Fruit fly (Drosophila melanogaster) whole organism, pupa: ENCODE data around the gene LysB.

ENCODE experiments used
- CG10348 ChIP-seq: fragments of 200-800 bp; sonication (Bioruptor generic); IDR thresholded peaks from 2 replicates; pipeline ENCODE4 v1.3.6; 2022; ENCODE audit warnings: missing biosample characterization, missing genetic modification characterization
- CG12605 ChIP-seq: fragments of 200-800 bp; sonication (Bioruptor generic); IDR thresholded peaks from 2 replicates; pipeline ENCODE4 v1.3.6; 2022; ENCODE audit warnings: missing biosample characterization, missing genetic modification characterization
- CG13204 ChIP-seq: fragments of 200-800 bp; sonication (Bioruptor generic); optimal IDR thresholded peaks from 2 replicates; lab custom pipeline; 2018; ENCODE audit warnings: missing biosample characterization, mild to moderate bottlenecking, missing genetic modification characterization, moderate library complexity
- CG14655 ChIP-seq: fragments of 200-800 bp; sonication (Bioruptor generic); optimal IDR thresholded peaks from 3 replicates; lab custom pipeline; 2017; ENCODE audit warnings: mild to moderate bottlenecking, missing biosample characterization, missing genetic modification reagents, missing genetic modification characterization
- CG15710 ChIP-seq: fragments of 200-800 bp; sonication (Bioruptor generic); optimal IDR thresholded peaks from 2 replicates; lab custom pipeline; 2018; ENCODE audit warnings: missing biosample characterization, mild to moderate bottlenecking, missing genetic modification characterization, moderate library complexity
- CG17806 ChIP-seq: fragments of 200-800 bp; sonication (Bioruptor generic); optimal IDR thresholded peaks from 2 replicates; lab custom pipeline; 2018; ENCODE audit warnings: missing biosample characterization, mild to moderate bottlenecking, missing genetic modification characterization, moderate library complexity
- CG32121 ChIP-seq: fragments of 200-800 bp; sonication (Bioruptor generic); IDR thresholded peaks from 2 replicates; pipeline ENCODE4 v1.3.6; 2022; ENCODE audit warnings: missing biosample characterization, missing genetic modification characterization
- CG34367 ChIP-seq: fragments of 200-800 bp; sonication (Bioruptor generic); optimal IDR thresholded peaks from 2 replicates; lab custom pipeline; 2018; ENCODE audit warnings: missing biosample characterization, mild to moderate bottlenecking, missing genetic modification characterization
- CG4496 ChIP-seq: fragments of 200-800 bp; sonication (Bioruptor generic); IDR thresholded peaks from 3 replicates; pipeline ENCODE4 v1.3.6; 2022; ENCODE audit warnings: missing biosample characterization, missing genetic modification characterization
- CG8159 ChIP-seq: fragments of 200-800 bp; sonication (Bioruptor generic); optimal IDR thresholded peaks from 3 replicates; lab custom pipeline; 2018; ENCODE audit warnings: missing biosample characterization, mild to moderate bottlenecking, missing genetic modification characterization, moderate library complexity
- CG8301 ChIP-seq: fragments of 200-800 bp; sonication (Bioruptor generic); optimal IDR thresholded peaks from 2 replicates; lab custom pipeline; 2018; ENCODE audit warnings: missing biosample characterization, mild to moderate bottlenecking, missing genetic modification characterization
- CG9948 ChIP-seq: fragments of 200-800 bp; sonication (Bioruptor generic); optimal IDR thresholded peaks from 2 replicates; lab custom pipeline; 2018; ENCODE audit warnings: missing biosample characterization, mild to moderate bottlenecking, missing genetic modification characterization, moderate library complexity
- D1 ChIP-seq: fragments of 200-800 bp; sonication (Bioruptor generic); optimal IDR thresholded peaks from 2 replicates; lab custom pipeline; 2018; ENCODE audit warnings: missing biosample characterization, mild to moderate bottlenecking, missing genetic modification characterization, moderate library complexity
- EcR ChIP-seq: fragments of 200-800 bp; sonication (Bioruptor generic); optimal IDR thresholded peaks from 3 replicates; lab custom pipeline; 2019; ENCODE audit warnings: missing biosample characterization, missing genetic modification characterization, mild to moderate bottlenecking, moderate library complexity, missing genetic modification reagents
- Ets98B ChIP-seq: fragments of 200-800 bp; sonication (Bioruptor generic); IDR thresholded peaks from 2 replicates; pipeline ENCODE4 v1.3.6; 2022; ENCODE audit warnings: missing biosample characterization, missing genetic modification characterization
- Pif1A ChIP-seq: fragments of 200-800 bp; sonication (Bioruptor generic); optimal IDR thresholded peaks from 3 replicates; lab custom pipeline; 2016; ENCODE audit warnings: missing biosample characterization, missing genetic modification characterization
- Pif1B ChIP-seq: fragments of 200-800 bp; sonication (Bioruptor generic); optimal IDR thresholded peaks from 3 replicates; lab custom pipeline; 2016; ENCODE audit warnings: missing biosample characterization, missing genetic modification characterization
- Snoo ChIP-seq: fragments of 200-800 bp; sonication (Bioruptor generic); optimal IDR thresholded peaks from 3 replicates; lab custom pipeline; 2017; ENCODE audit warnings: missing biosample characterization, mild to moderate bottlenecking, missing genetic modification characterization, inconsistent platforms
- fd96Ca ChIP-seq: fragments of 200-800 bp; sonication (Bioruptor generic); IDR thresholded peaks from 3 replicates; pipeline ENCODE4 v1.3.6; 2022; ENCODE audit warnings: missing biosample characterization, missing genetic modification characterization
- gl ChIP-seq: fragments of 200-800 bp; sonication (Bioruptor generic); optimal IDR thresholded peaks from 2 replicates; lab custom pipeline; 2018; ENCODE audit warnings: missing biosample characterization, mild to moderate bottlenecking, missing genetic modification characterization
- rn ChIP-seq: fragments of 200-800 bp; sonication (Bioruptor generic); IDR thresholded peaks from 2 replicates; pipeline ENCODE4 v1.3.6; 2022; ENCODE audit warnings: missing biosample characterization, missing genetic modification characterization

The LysB gene

dm6 chr3L:1250396-1250795 lies 43.2 kb downstream of the LysB start, which contains the start of gene Bfc:
TSS of gene Bfc (plus strand) at chr3L:1250696.
- TF ChIP-seq CG12605 (GFP tag; lab: Robert Waterston, UW), result no peak
- TF ChIP-seq CG10348, result no peak
- TF ChIP-seq CG8301 (tag; lab: Kevin White, UChicago), result no peak
- TF ChIP-seq rn, result no peak
- TF ChIP-seq CG15710 (tag; lab: Kevin White, UChicago), result no peak
- no peak for TF ChIP-seq fd96Ca (GFP tag; lab: Robert Waterston, UW)
- no peak for TF ChIP-seq D1 (tag; lab: Kevin White, UChicago)
- no peak for TF ChIP-seq CG13204
- no peak for TF ChIP-seq CG32121 (GFP tag; lab: Robert Waterston, UW)
- no peak for TF ChIP-seq Pif1A (GFP tag; lab: Kevin White, UChicago)
- no peak for TF ChIP-seq Pif1B (GFP tag; lab: Kevin White, UChicago)
- no peak for TF ChIP-seq CG17806 (tag; lab: Kevin White, UChicago)
- TF ChIP-seq Ets98B, result no peak
- no peak for TF ChIP-seq Snoo (tag; lab: Kevin White, UChicago)
- TF ChIP-seq CG34367 (tag; lab: Kevin White, UChicago), result no peak
- no peak for TF ChIP-seq CG4496 (GFP tag; lab: Robert Waterston, UW)
- TF ChIP-seq, all 21 proteins: peak for 0

DNA sequence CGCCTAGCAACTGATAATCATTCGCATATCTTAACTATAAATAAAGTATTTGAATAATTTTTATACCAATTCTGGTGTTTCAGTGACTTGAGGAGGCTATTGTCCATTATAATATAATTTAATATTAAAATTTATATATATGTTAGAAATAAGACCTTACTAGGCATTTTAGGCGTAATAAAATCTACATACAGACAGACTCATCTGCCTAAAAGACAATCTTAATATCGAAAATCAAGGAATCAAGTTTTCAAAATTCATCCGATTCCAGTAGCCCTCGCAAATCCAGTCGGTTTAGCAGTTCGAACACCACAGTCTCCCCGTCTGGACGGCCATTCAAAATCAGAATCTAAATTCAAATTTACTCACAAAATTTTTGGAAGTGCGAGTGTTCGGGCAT lies 44.5 kb downstream of the LysB start, which contains the start of the genes CG9130 and CG9133:
Gene CG9130, plus strand, starts transcription at position 301 of the 400 bp plus-strand sequence.
Gene CG9133, plus strand, starts transcription at position 301 of the 400 bp plus-strand sequence.
- TF ChIP-seq CG13204 (no peak), Pif1B (GFP tag; lab: Kevin White, UChicago) (no peak), CG17806 (tag; lab: Kevin White, UChicago) (no peak), EcR (GFP tag; lab: Kevin White, UChicago) (no peak), Ets98B (no peak)

DNA sequence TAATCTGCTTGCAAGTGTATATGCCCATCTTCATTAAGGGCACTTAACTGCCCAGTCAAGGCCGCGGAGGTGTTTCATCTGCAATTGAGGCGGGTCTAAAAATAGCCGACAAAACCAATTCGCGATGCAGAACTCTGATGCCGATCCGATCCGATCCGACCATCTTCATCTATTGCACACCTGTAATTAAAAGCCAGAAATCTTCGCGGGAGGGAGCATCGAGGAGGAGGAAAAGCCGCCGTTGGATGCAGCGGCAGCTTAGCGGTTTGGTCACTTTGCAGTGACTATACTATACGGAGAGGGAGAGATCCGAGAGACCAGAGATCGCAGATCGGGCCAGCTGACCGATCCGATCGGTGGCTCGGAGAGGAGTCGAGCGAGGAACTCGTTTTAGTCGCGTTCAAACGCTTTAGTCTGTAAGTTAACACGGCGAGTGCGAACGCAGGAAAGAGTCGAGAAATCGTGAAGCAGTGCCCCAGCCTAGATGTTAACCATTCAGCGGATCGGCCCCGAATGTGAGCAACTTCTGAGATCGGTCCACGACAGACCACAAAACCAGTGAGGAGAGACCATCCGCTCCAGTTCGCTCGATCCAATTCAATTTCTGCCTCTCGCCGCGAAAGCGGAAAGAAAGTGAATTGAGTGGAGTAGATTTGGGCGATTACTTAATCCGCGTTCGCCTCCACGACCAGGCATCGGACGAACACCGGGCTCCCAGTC lies 49.0 kb downstream of the LysB start, which contains the start of gene tfc:
Gene tfc, plus strand, starts transcription at position 389 of the 720 bp plus-strand sequence.
- TF ChIP-seq Pif1B (GFP tag; lab: Kevin White, UChicago) (no peak), EcR (GFP tag; lab: Kevin White, UChicago) (peak; percentile 61), gl (no peak), CG10348 (no peak), fd96Ca (GFP tag; lab: Robert Waterston, UW) (peak; percentile 20; the same call in 1 of the 3 replicates), Snoo (tag; lab: Kevin White, UChicago) (no peak), CG14655 (GFP tag; lab: Kevin White, UChicago) (no peak), Ets98B (peak; percentile 50; the same call in 1 of the 2 replicates), D1 (tag; lab: Kevin White, UChicago) (no peak), CG17806 (tag; lab: Kevin White, UChicago) (no peak), CG34367 (tag; lab: Kevin White, UChicago) (no peak), CG13204 (peak; percentile 66), CG12605 (GFP tag; lab: Robert Waterston, UW) (peak; percentile 49), CG32121 (GFP tag; lab: Robert Waterston, UW) (no peak), CG15710 (tag; lab: Kevin White, UChicago) (no peak), Pif1A (GFP tag; lab: Kevin White, UChicago) (peak; percentile 29), CG8159 (tag; lab: Kevin White, UChicago) (no peak), CG4496 (GFP tag; lab: Robert Waterston, UW) (no peak; the same call in 1 of the 3 replicates), CG8301 (tag; lab: Kevin White, UChicago) (no peak), rn (no peak), CG9948 (no peak)
